Fruit fly (Drosophila melanogaster): Measurements from ENCODE around the gene CG31342.
A peak's percentile ranks its signal among the peaks of the same experiment; 100 is the strongest.

CG31342 gene

dm6 chr3R:13012351-13012750 lies 26.5 kb downstream of the CG31342 start (continued):
- peak; percentile 40 for TF ChIP-seq pum (GFP tag; optimal IDR thresholded peaks at IDR 0.05)
- TF ChIP-seq CG6854 (GFP tag; optimal IDR thresholded peaks at IDR 0.05), result no peak
- no peak for TF ChIP-seq Lim3 (GFP tag; IDR thresholded peaks at IDR 0.05)
- no peak for TF ChIP-seq kni (GFP tag; optimal IDR thresholded peaks at IDR 0.05)
- 0 out of 2 replicates have a peak, but pooled peaks have one; percentile 45 for TF ChIP-seq CG32767 (GFP tag; IDR thresholded peaks at IDR 0.05)
- no peak for TF ChIP-seq cad (GFP tag; optimal IDR thresholded peaks at IDR 0.05)
- TF ChIP-seq CG9876 (GFP tag; optimal IDR thresholded peaks at IDR 0.05), result peak; percentile 32

dm6 chr3R:13012990-13013389 lies 27.1 kb downstream of the CG31342 start:
- TF ChIP-seq Opbp (GFP tag; IDR thresholded peaks at IDR 0.05; ENCODE audit: partially characterized antibody) (0 out of 3 replicates have a peak, but pooled peaks have one; percentile 24), Scr (GFP tag; IDR thresholded peaks at IDR 0.05; ENCODE audit: partially characterized antibody) (peak; percentile 22; the same call in 1 of the 2 replicates), sd (tag; optimal IDR thresholded peaks at IDR 0.05) (peak; percentile 43), CG5180 (GFP tag; optimal IDR thresholded peaks at IDR 0.05) (peak; percentile 18), CG31388 (GFP tag; optimal IDR thresholded peaks at IDR 0.05) (no peak), CG3281 (GFP tag; optimal IDR thresholded peaks at IDR 0.05) (no peak), ATbp (GFP tag; optimal IDR thresholded peaks at IDR 0.05) (no peak), cg (GFP tag; optimal IDR thresholded peaks at IDR 0.05) (peak; percentile 90), CG4424 (GFP tag; optimal IDR thresholded peaks at IDR 0.05) (no peak), Hsf (GFP tag; optimal IDR thresholded peaks at IDR 0.05) (no peak), CG12391 (tag; optimal IDR thresholded peaks at IDR 0.05) (no peak), chinmo (GFP tag; IDR thresholded peaks at IDR 0.05; ENCODE audit: partially characterized antibody) (peak; percentile 4; the same call in 1 of the 4 replicates), kni (GFP tag; optimal IDR thresholded peaks at IDR 0.05) (peak; percentile 24), wdn (GFP tag; IDR thresholded peaks at IDR 0.05) (0 out of 2 replicates have a peak, but pooled peaks have one; percentile 24), CG14710 (tag; optimal IDR thresholded peaks at IDR 0.05) (no peak), chm (GFP tag; IDR thresholded peaks at IDR 0.05) (peak; percentile 67), CG31441 (GFP tag; IDR thresholded peaks at IDR 0.05) (no peak), lov (optimal IDR thresholded peaks at IDR 0.05) (no peak), lov (GFP tag; IDR thresholded peaks at IDR 0.05) (no peak), CG2116 (GFP tag; optimal IDR thresholded peaks at IDR 0.05) (peak; percentile 72), gce (GFP tag; IDR thresholded peaks at IDR 0.05) (peak; percentile 25; the same call in 1 of the 3 replicates), CG32767 (GFP tag; IDR thresholded peaks at IDR 0.05) (peak; percentile 58; the same call in 1 of the 2 replicates), trh (GFP tag; optimal IDR thresholded peaks at IDR 0.05) (no peak), tna (GFP tag; IDR thresholded peaks at IDR 0.05; ENCODE audit: partially characterized antibody) (peak; percentile 20; the same call in 1 of the 2 replicates), Med (GFP tag) (peak; percentile 74), H15 (GFP tag; IDR thresholded peaks at IDR 0.05) (0 out of 3 replicates have a peak, but pooled peaks have one; percentile 24), MTF-1 (GFP tag; optimal IDR thresholded peaks at IDR 0.05; ENCODE audit: borderline replicate concordance) (no peak), ash1 (GFP tag; optimal IDR thresholded peaks at IDR 0.05) (peak; percentile 54), zen2 (GFP tag; IDR thresholded peaks at IDR 0.05; ENCODE audit: partially characterized antibody) (no peak), E2f1 (GFP tag; IDR thresholded peaks at IDR 0.05) (no peak), ci (GFP tag; IDR thresholded peaks at IDR 0.05) (peak; percentile 18; the same call in 1 of the 3 replicates), CG17359 (tag; optimal IDR thresholded peaks at IDR 0.05) (no peak), CG8290 (GFP tag; optimal IDR thresholded peaks at IDR 0.05) (no peak), CG8290 (tag; optimal IDR thresholded peaks at IDR 0.05) (peak in 1 of 2 experiments; percentile 3), sens (GFP tag) (peak; percentile 46), lab (GFP tag; optimal IDR thresholded peaks at IDR 0.05) (no peak), CG42726 (GFP tag; IDR thresholded peaks at IDR 0.05; ENCODE audit: partially characterized antibody) (no peak), CG4360 (GFP tag; IDR thresholded peaks at IDR 0.05) (peak; percentile 57; the same call in 1 of the 2 replicates), nerfin-1 (tag; optimal IDR thresholded peaks at IDR 0.05) (peak; percentile 58), tin (GFP tag; optimal IDR thresholded peaks at IDR 0.05) (no peak), hkb (optimal IDR thresholded peaks at IDR 0.05) (no peak), hkb (GFP tag; IDR thresholded peaks at IDR 0.05) (0 out of 2 replicates have a peak, but pooled peaks have one; percentile 9), rib (GFP tag; IDR thresholded peaks at IDR 0.05) (peak; percentile 48; the same call in 1 of the 2 replicates), Dbx (GFP tag; IDR thresholded peaks at IDR 0.05) (0 out of 3 replicates have a peak, but pooled peaks have one; percentile 39)
